Worm (Caenorhabditis elegans): ENCODE data around the gene tceb-3.

ce11 chrII:10989180-10989579, 42.0 kb upstream of the tceb-3 start:
- no peak for TF ChIP-seq nhr-77 (tag; optimal IDR thresholded peaks at IDR 0.05)
- TF ChIP-seq nhr-6 (tag; optimal IDR thresholded peaks at IDR 0.05): no peak
- TF ChIP-seq elt-3 (tag; optimal IDR thresholded peaks at IDR 0.05): no peak
- no peak for TF ChIP-seq unc-39 (tag; optimal IDR thresholded peaks at IDR 0.05)

All from whole organism, L2 larva.